Worm (Caenorhabditis elegans): Measurements from ENCODE around the gene H01G02.1.

The H01G02.1 gene

ce11 chrIV:11754328-11754727 is 49.6 kb downstream of the H01G02.1 start, which contains the start of gene scl-18:
Gene scl-18 (minus strand): TSS chrIV:11754428.
- TF ChIP-seq dmd-4 (tag; optimal IDR thresholded peaks at IDR 0.05; ENCODE audit: borderline replicate concordance) (no peak), pat-9 (tag; optimal IDR thresholded peaks at IDR 0.05) (no peak), madf-2 (tag; optimal IDR thresholded peaks at IDR 0.05) (no peak), unc-55 (GFP tag; optimal IDR thresholded peaks at IDR 0.05) (no peak), ahr-1 (tag; optimal IDR thresholded peaks at IDR 0.05) (no peak), pag-3 (tag; optimal IDR thresholded peaks at IDR 0.05; ENCODE audit: borderline replicate concordance) (no peak), ceh-6 (GFP tag; optimal IDR thresholded peaks at IDR 0.05) (no peak), nhr-232 (tag; optimal IDR thresholded peaks at IDR 0.05) (no peak), ztf-16 (tag; optimal IDR thresholded peaks at IDR 0.05) (no peak), F13H6.1 (tag; optimal IDR thresholded peaks at IDR 0.05) (no peak), hlh-30 (tag; optimal IDR thresholded peaks at IDR 0.05; ENCODE audit: insufficient read depth) (no peak), che-1 (tag; optimal IDR thresholded peaks at IDR 0.05) (no peak)

Data from whole organism, late embryonic.